Fruit fly (Drosophila melanogaster): ENCODE results near the gene Lcp65Ab2.

DNA sequence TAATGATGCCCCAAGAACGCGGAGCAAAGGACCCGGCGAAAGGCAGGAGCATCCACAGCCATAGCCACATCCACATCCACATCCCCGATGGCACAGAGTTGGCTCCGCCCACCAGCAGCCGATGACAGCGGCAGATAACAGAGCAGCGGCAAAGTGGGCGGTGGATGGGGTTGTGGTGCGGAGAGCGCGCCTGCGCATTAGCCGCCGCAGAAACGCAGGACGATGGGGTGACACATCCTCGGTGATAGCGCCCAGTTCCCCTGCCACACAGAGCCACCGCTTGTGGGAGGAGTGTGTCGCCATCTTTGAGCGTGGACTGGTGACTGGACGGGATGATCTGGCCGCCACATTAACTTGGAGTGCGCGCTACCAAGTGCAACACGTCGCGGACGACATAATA, 49.2 kb upstream of the Lcp65Ab2 start, which contains the start of gene Ets65A:
- TF ChIP-seq Mio (GFP tag; optimal IDR thresholded peaks at IDR 0.05) (no peak), Sp1 (GFP tag; optimal IDR thresholded peaks at IDR 0.05) (no peak), fru (GFP tag; optimal IDR thresholded peaks at IDR 0.05) (no peak), psq (GFP tag; optimal IDR thresholded peaks at IDR 0.05) (no peak), Dfd (GFP tag; optimal IDR thresholded peaks at IDR 0.05) (no peak), h (GFP tag; optimal IDR thresholded peaks at IDR 0.05) (no peak), sv (GFP tag; optimal IDR thresholded peaks at IDR 0.05) (no peak), pan (optimal IDR thresholded peaks at IDR 0.05) (no peak), Vsx2 (GFP tag; optimal IDR thresholded peaks at IDR 0.05; ENCODE audit: partially characterized antibody) (no peak), CG9705 (GFP tag; optimal IDR thresholded peaks at IDR 0.05) (no peak), Rel (GFP tag; optimal IDR thresholded peaks at IDR 0.05) (no peak), Rel (tag; optimal IDR thresholded peaks at IDR 0.05) (no peak)
